Worm (Caenorhabditis elegans): ENCODE results near the gene F18A11.5.

The F18A11.5 gene

ce11 chrII:13006283-13006682 is 7.8 kb downstream of the F18A11.5 start:
- TF ChIP-seq nhr-237 (tag; optimal IDR thresholded peaks at IDR 0.05): no peak
- TF ChIP-seq mab-5 (tag; optimal IDR thresholded peaks at IDR 0.05): no peak

ce11 chrII:13004872-13005252 is 9.2 kb downstream of the F18A11.5 start:
- TF ChIP-seq sptf-1 (tag; optimal IDR thresholded peaks at IDR 0.05): no peak
- no peak for TF ChIP-seq ceh-39 (tag; optimal IDR thresholded peaks at IDR 0.05)
- TF ChIP-seq mep-1 (tag; optimal IDR thresholded peaks at IDR 0.05): no peak
- no peak for TF ChIP-seq nhr-2 (tag; optimal IDR thresholded peaks at IDR 0.05)
- no peak for TF ChIP-seq ham-2 (GFP tag; optimal IDR thresholded peaks at IDR 0.05)
- no peak for TF ChIP-seq sem-2 (GFP tag; optimal IDR thresholded peaks at IDR 0.05)
- no peak for TF ChIP-seq ceh-43 (GFP tag; optimal IDR thresholded peaks at IDR 0.05)
- no peak for TF ChIP-seq zip-8 (tag; optimal IDR thresholded peaks at IDR 0.05)
- no peak for TF ChIP-seq mab-5 (tag; optimal IDR thresholded peaks at IDR 0.05)
- TF ChIP-seq cnd-1 (tag; optimal IDR thresholded peaks at IDR 0.05): no peak
- no peak for TF ChIP-seq bed-3 (GFP tag; optimal IDR thresholded peaks at IDR 0.05)
- TF ChIP-seq lin-13 (tag; optimal IDR thresholded peaks at IDR 0.05): no peak
- no peak for TF ChIP-seq tbx-8 (GFP tag; optimal IDR thresholded peaks at IDR 0.05)
- TF ChIP-seq hlh-1 (tag; optimal IDR thresholded peaks at IDR 0.05): no peak
- TF ChIP-seq ceh-83 (GFP tag; optimal IDR thresholded peaks at IDR 0.05): no peak
- no peak for TF ChIP-seq pha-4 (tag; optimal IDR thresholded peaks at IDR 0.05)
- TF ChIP-seq elt-3 (tag; optimal IDR thresholded peaks at IDR 0.05): no peak
- no peak for TF ChIP-seq unc-39 (tag; optimal IDR thresholded peaks at IDR 0.05)
- TF ChIP-seq lsy-2 (tag; optimal IDR thresholded peaks at IDR 0.05): no peak

DNA sequence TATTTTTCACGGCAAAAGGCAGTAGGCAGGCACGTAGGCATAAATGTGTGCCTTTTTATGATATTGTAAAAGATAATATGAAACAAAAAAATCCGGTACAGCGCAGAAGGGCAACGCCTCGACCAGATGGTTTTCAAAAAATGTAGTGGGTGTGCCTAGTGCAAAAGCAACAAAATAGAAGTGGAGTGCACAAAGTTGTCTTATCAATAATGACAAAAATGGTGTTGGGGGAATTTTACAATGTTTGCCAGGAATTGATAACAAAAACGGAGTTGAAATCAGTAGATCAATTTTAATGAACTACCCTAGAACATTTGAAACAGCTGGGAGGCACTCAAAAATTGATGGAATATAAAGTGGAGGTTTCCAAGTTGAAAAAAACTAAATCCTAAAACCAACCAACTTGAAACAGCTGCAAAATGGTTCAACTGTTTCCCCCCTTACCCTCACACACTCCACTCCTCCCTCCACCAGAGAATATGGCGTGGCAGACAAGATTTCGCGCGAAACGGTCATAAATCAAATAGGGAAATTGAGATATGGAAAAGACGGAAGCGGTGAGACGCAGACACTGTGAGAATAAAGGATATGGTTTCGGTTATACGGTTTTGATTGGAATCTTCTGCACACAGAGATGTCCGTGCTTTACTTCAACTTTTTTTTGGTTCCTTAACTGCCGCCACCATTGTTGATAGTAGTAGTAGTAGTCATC is 9.8 kb downstream of the F18A11.5 start:
- peak; percentile 6 for TF ChIP-seq ham-2 (GFP tag; optimal IDR thresholded peaks at IDR 0.05)
- TF ChIP-seq mab-5 (tag; optimal IDR thresholded peaks at IDR 0.05): peak; percentile 69
- no peak for TF ChIP-seq zip-8 (tag; optimal IDR thresholded peaks at IDR 0.05)
- TF ChIP-seq unc-62 (GFP tag; optimal IDR thresholded peaks at IDR 0.05): peak; percentile 85
- no peak for TF ChIP-seq sptf-1 (tag; optimal IDR thresholded peaks at IDR 0.05)
- no peak for TF ChIP-seq M03D4.4 (tag; optimal IDR thresholded peaks at IDR 0.05)
- TF ChIP-seq elt-3 (tag; optimal IDR thresholded peaks at IDR 0.05): peak; percentile 25
- TF ChIP-seq nhr-2 (tag; optimal IDR thresholded peaks at IDR 0.05): no peak
- TF ChIP-seq unc-39 (tag; optimal IDR thresholded peaks at IDR 0.05): no peak

DNA sequence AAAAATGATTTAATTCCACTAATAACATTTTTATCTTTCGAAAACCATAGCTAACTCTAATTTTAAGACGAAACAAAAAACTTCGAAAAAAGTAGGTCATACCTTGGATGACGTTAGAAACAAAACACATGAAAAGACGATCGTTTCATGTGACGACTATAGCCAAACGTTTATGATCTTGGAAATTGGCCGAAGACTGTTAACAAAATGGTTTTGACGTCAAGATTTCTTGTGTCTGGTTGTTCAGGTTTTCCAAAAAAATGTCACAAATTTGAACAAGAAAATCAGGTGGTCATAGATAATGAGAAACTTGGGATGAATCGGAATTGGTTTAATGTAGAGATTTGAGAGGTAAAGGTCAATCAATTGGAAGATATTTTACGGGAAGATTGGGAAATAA is 10.8 kb downstream of the F18A11.5 start:
- no peak for TF ChIP-seq hlh-1 (tag; optimal IDR thresholded peaks at IDR 0.05)
- no peak for TF ChIP-seq blmp-1 (tag; optimal IDR thresholded peaks at IDR 0.05)
- TF ChIP-seq lin-13 (tag; optimal IDR thresholded peaks at IDR 0.05): no peak
- TF ChIP-seq ceh-83 (GFP tag; optimal IDR thresholded peaks at IDR 0.05): no peak
- TF ChIP-seq ceh-39 (tag; optimal IDR thresholded peaks at IDR 0.05): no peak
- TF ChIP-seq ham-2 (GFP tag; optimal IDR thresholded peaks at IDR 0.05): no peak
- TF ChIP-seq tbx-8 (GFP tag; optimal IDR thresholded peaks at IDR 0.05): no peak
- TF ChIP-seq ceh-43 (GFP tag; optimal IDR thresholded peaks at IDR 0.05): no peak
- no peak for TF ChIP-seq mls-2 (tag; optimal IDR thresholded peaks at IDR 0.05)
- no peak for TF ChIP-seq lsy-2 (tag; optimal IDR thresholded peaks at IDR 0.05)
- no peak for TF ChIP-seq nhr-76 (tag; optimal IDR thresholded peaks at IDR 0.05)
- TF ChIP-seq mab-5 (tag; optimal IDR thresholded peaks at IDR 0.05): no peak

DNA sequence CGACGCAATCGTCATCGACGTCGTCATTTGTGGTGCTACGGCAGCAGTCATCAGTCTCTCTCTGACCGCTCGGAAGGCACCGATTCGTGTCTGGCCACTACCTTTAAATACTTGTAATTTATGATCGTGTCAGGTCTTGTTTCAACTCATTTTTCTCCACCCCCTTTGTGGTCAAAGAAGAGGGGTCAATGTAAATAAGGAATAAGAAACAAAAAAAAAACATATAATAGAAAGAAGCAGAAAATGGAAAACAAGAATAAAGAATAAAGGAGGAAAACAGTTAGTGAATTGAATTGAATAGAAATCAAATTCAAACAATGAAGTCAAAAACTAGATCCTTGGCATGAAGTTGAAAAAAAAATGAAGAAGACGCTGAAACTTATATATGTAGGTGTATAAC is 13.3 kb downstream of the F18A11.5 start, which contains the start of gene Y38F1A.8:
Gene Y38F1A.8, minus strand, starts transcription at position 101 of the 400 bp plus-strand sequence.
- no peak for TF ChIP-seq sptf-1 (tag; optimal IDR thresholded peaks at IDR 0.05)
- TF ChIP-seq ham-2 (GFP tag; optimal IDR thresholded peaks at IDR 0.05): no peak
- TF ChIP-seq nhr-237 (tag; optimal IDR thresholded peaks at IDR 0.05): no peak
- no peak for TF ChIP-seq lin-32 (GFP tag; optimal IDR thresholded peaks at IDR 0.05)
- no peak for TF ChIP-seq sem-2 (GFP tag; optimal IDR thresholded peaks at IDR 0.05)
- TF ChIP-seq ceh-43 (GFP tag; optimal IDR thresholded peaks at IDR 0.05): no peak
- TF ChIP-seq lsy-2 (tag; optimal IDR thresholded peaks at IDR 0.05): no peak
- TF ChIP-seq drap-1 (GFP tag; optimal IDR thresholded peaks at IDR 0.05): no peak
- no peak for TF ChIP-seq unc-62 (GFP tag; optimal IDR thresholded peaks at IDR 0.05)
- TF ChIP-seq pha-4 (tag; optimal IDR thresholded peaks at IDR 0.05): no peak
- TF ChIP-seq hlh-1 (tag; optimal IDR thresholded peaks at IDR 0.05): no peak
- TF ChIP-seq snpc-4 (tag; optimal IDR thresholded peaks at IDR 0.05): no peak
- TF ChIP-seq tbx-8 (GFP tag; optimal IDR thresholded peaks at IDR 0.05): no peak
- no peak for TF ChIP-seq ztf-11 (tag; optimal IDR thresholded peaks at IDR 0.05)
- TF ChIP-seq nhr-2 (tag; optimal IDR thresholded peaks at IDR 0.05): no peak
- no peak for TF ChIP-seq mls-2 (tag; optimal IDR thresholded peaks at IDR 0.05)
- TF ChIP-seq nhr-12 (tag; optimal IDR thresholded peaks at IDR 0.05): no peak
- TF ChIP-seq mep-1 (tag; optimal IDR thresholded peaks at IDR 0.05): no peak

Data from whole organism, mixed stage, embryonic.